Fruit fly (Drosophila melanogaster): Measurements from ENCODE around the gene vret.

- TF ChIP-seq insv (optimal IDR thresholded peaks at IDR 0.05) (no peak), ttk (optimal IDR thresholded peaks at IDR 0.05) (no peak), h (optimal IDR thresholded peaks at IDR 0.05) (no peak)
Observed at dm6 chr3R:22726031-22726770, 19.2 kb downstream of the vret start, which contains the start of gene RNF220.

All from Kc167 (cell line).